Worm (Caenorhabditis elegans) whole organism, young adult: Measurements from ENCODE around the gene fzr-1.

ENCODE experiments used
- B0336.3 ChIP-seq: fragments of 200-800 bp; sonication (Bioruptor generic); IDR thresholded peaks from 2 replicates; pipeline ENCODE4 v1.3.6; 2022; ENCODE audit warnings: missing genetic modification characterization, missing compliant biosample characterization
- C06A6.2 ChIP-seq: fragments of 200-800 bp; sonication (Bioruptor generic); conservative IDR thresholded peaks from 2 replicates; pipeline ENCODE4 v1.3.6; 2022; ENCODE audit warnings: missing genetic modification characterization, missing compliant biosample characterization
- C17E4.6 ChIP-seq: fragments of 200-800 bp; sonication (Bioruptor generic); IDR thresholded peaks from 2 replicates; pipeline ENCODE4 v1.3.6; 2022; ENCODE audit warnings: missing genetic modification reagents, missing genetic modification characterization, missing compliant biosample characterization
- F22D6.2 ChIP-seq: sonication (generic microtip); optimal IDR thresholded peaks from 2 replicates; lab custom pipeline; 2016; ENCODE audit warnings: mild to moderate bottlenecking, missing genetic modification characterization, missing compliant biosample characterization
- F39B2.1 ChIP-seq: fragments of 200-800 bp; sonication (Bioruptor generic); IDR thresholded peaks from 2 replicates; pipeline ENCODE4 v1.3.6; 2022; ENCODE audit warnings: missing genetic modification reagents, missing genetic modification characterization, missing compliant biosample characterization
- F57C9.4 ChIP-seq: sonication (generic microtip); optimal IDR thresholded peaks from 2 replicates; lab custom pipeline; 2017; ENCODE audit warnings: mild to moderate bottlenecking, missing genetic modification characterization, missing compliant biosample characterization
- K12H6.12 ChIP-seq: fragments of 200-800 bp; sonication (Bioruptor generic); optimal IDR thresholded peaks from 2 replicates; lab custom pipeline; 2018; ENCODE audit warnings: mild to moderate bottlenecking, missing genetic modification characterization, missing compliant biosample characterization
- T07F8.4 ChIP-seq: sonication (generic microtip); optimal IDR thresholded peaks from 2 replicates; lab custom pipeline; 2016; ENCODE audit warnings: mild to moderate bottlenecking, missing genetic modification characterization, moderate library complexity, missing compliant biosample characterization
- ama-1 ChIP-seq, 3 experiments: fragments of 150-350 bp in 1 of 3; sonication (generic microtip) in 2 of 3; optimal IDR thresholded peaks; 2 replicates each; lab custom pipeline; 2014 to 2018; ENCODE audit warnings: missing biosample characterization in 2 of 3, missing genetic modification characterization in 2 of 3, missing genetic modification reagents in 2 of 3
- atf-7 ChIP-seq: sonication (generic microtip); optimal IDR thresholded peaks from 2 replicates; lab custom pipeline; 2017; ENCODE audit warnings: mild to moderate bottlenecking, missing genetic modification characterization, missing compliant biosample characterization
- attf-5 ChIP-seq: fragments of 200-800 bp; sonication (Bioruptor generic); optimal IDR thresholded peaks from 2 replicates; lab custom pipeline; 2018; ENCODE audit warnings: mild to moderate bottlenecking, missing genetic modification characterization, missing compliant biosample characterization
- bed-1 ChIP-seq: fragments of 200-800 bp; sonication (Bioruptor generic); IDR thresholded peaks from 2 replicates; pipeline ENCODE4 v1.3.6; 2022; ENCODE audit warnings: missing genetic modification reagents, missing genetic modification characterization, missing compliant biosample characterization
- ccch-3 ChIP-seq: fragments of 200-800 bp; sonication (Bioruptor generic); optimal IDR thresholded peaks from 2 replicates; lab custom pipeline; 2018; ENCODE audit warnings: mild to moderate bottlenecking, missing genetic modification characterization, missing compliant biosample characterization
- cebp-2 ChIP-seq: fragments of 200-800 bp; sonication (Bioruptor generic); IDR thresholded peaks from 2 replicates; pipeline ENCODE4 v1.3.6; 2022; ENCODE audit warnings: missing genetic modification characterization, missing compliant biosample characterization
- ceh-58 ChIP-seq: fragments of 200-800 bp; sonication (Bioruptor generic); IDR thresholded peaks from 2 replicates; pipeline ENCODE4 v1.3.6; 2022; ENCODE audit warnings: missing genetic modification characterization, missing compliant biosample characterization
- ceh-79 ChIP-seq: sonication (generic microtip); optimal IDR thresholded peaks from 2 replicates; lab custom pipeline; 2017; ENCODE audit warnings: mild to moderate bottlenecking, missing genetic modification characterization, missing compliant biosample characterization
- chd-7 ChIP-seq: sonication (generic microtip); optimal IDR thresholded peaks from 2 replicates; lab custom pipeline; 2016; ENCODE audit warnings: mild to moderate bottlenecking, missing genetic modification characterization, moderate library complexity, missing compliant biosample characterization
- efl-1 ChIP-seq: fragments of 150-350 bp; optimal IDR thresholded peaks from 2 replicates; lab custom pipeline; 2014; ENCODE audit warnings: missing biosample characterization, missing genetic modification reagents, missing genetic modification characterization
- egl-44 ChIP-seq: fragments of 200-800 bp; sonication (Bioruptor generic); IDR thresholded peaks from 2 replicates; pipeline ENCODE4 v1.3.6; 2022; ENCODE audit warnings: missing genetic modification reagents, missing genetic modification characterization, missing compliant biosample characterization
- egrh-3 ChIP-seq: fragments of 200-800 bp; sonication (Bioruptor generic); IDR thresholded peaks from 2 replicates; pipeline ENCODE4 v1.3.6; 2022; ENCODE audit warnings: missing genetic modification reagents, missing genetic modification characterization, missing compliant biosample characterization
- ekl-4 ChIP-seq: fragments of 200-800 bp; sonication (Bioruptor generic); IDR thresholded peaks from 2 replicates; pipeline ENCODE4 v1.3.6; 2022; ENCODE audit warnings: missing genetic modification reagents, missing genetic modification characterization, missing compliant biosample characterization
- ets-4 ChIP-seq: fragments of 200-800 bp; sonication (Bioruptor generic); optimal IDR thresholded peaks from 2 replicates; lab custom pipeline; 2018; ENCODE audit warnings: mild to moderate bottlenecking, missing genetic modification characterization, missing compliant biosample characterization
- him-1 ChIP-seq: sonication (generic microtip); optimal IDR thresholded peaks from 2 replicates; lab custom pipeline; 2016; ENCODE audit warnings: missing genotype, missing genetic modification reagents, missing genetic modification characterization, missing compliant biosample characterization
- hmg-1.2 ChIP-seq: fragments of 200-800 bp; sonication (Bioruptor generic); IDR thresholded peaks from 2 replicates; pipeline ENCODE4 v1.3.6; 2022; ENCODE audit warnings: missing genetic modification reagents, missing genetic modification characterization, missing compliant biosample characterization
- let-526 ChIP-seq: fragments of 200-800 bp; sonication (Bioruptor generic); IDR thresholded peaks from 2 replicates; pipeline ENCODE4 v1.3.6; 2022; ENCODE audit warnings: missing genetic modification reagents, missing genetic modification characterization, missing compliant biosample characterization
- let-607 ChIP-seq, 2 experiments: fragments of 200-800 bp in 1 of 2; sonication (Bioruptor generic) in 1 of 2; sonication (generic microtip) in 1 of 2; optimal IDR thresholded peaks; 2 replicates each; lab custom pipeline; 2016 to 2018; ENCODE audit warnings: mild to moderate bottlenecking in 2 of 2, missing compliant biosample characterization in 2 of 2, missing genetic modification characterization in 2 of 2, moderate library complexity in 2 of 2, missing genotype in 1 of 2
- lin-26 ChIP-seq: fragments of 200-800 bp; sonication (Bioruptor generic); IDR thresholded peaks from 2 replicates; pipeline ENCODE4 v1.3.6; 2022; ENCODE audit warnings: missing genetic modification reagents, missing genetic modification characterization, missing compliant biosample characterization
- lin-40 ChIP-seq: sonication (generic microtip); optimal IDR thresholded peaks from 2 replicates; lab custom pipeline; 2016; ENCODE audit warnings: missing genetic modification characterization, mild to moderate bottlenecking, missing compliant biosample characterization, missing genotype, missing genetic modification reagents
- lin-54 ChIP-seq: fragments of 200-800 bp; sonication (Bioruptor generic); optimal IDR thresholded peaks from 2 replicates; lab custom pipeline; 2018; ENCODE audit warnings: mild to moderate bottlenecking, missing genetic modification characterization, missing compliant biosample characterization
- madf-8 ChIP-seq: fragments of 200-800 bp; sonication (Bioruptor generic); conservative IDR thresholded peaks from 2 replicates; pipeline ENCODE4 v1.3.6; 2022; ENCODE audit warnings: missing genetic modification reagents, missing genetic modification characterization, missing compliant biosample characterization
- mel-28 ChIP-seq: sonication (generic microtip); optimal IDR thresholded peaks from 2 replicates; lab custom pipeline; 2016; ENCODE audit warnings: borderline replicate concordance, mild to moderate bottlenecking, missing genetic modification characterization, missing compliant biosample characterization
- mes-4 ChIP-seq: sonication (generic microtip); optimal IDR thresholded peaks from 2 replicates; lab custom pipeline; 2016; ENCODE audit warnings: missing genotype, missing genetic modification characterization, missing compliant biosample characterization
- mxl-1 ChIP-seq: sonication (generic microtip); optimal IDR thresholded peaks from 2 replicates; lab custom pipeline; 2016; ENCODE audit warnings: missing genetic modification characterization, missing compliant biosample characterization
- nhr-179 ChIP-seq: sonication (generic microtip); optimal IDR thresholded peaks from 2 replicates; lab custom pipeline; 2016; ENCODE audit warnings: mild to moderate bottlenecking, missing genetic modification characterization, missing compliant biosample characterization
- nhr-80 ChIP-seq: sonication (generic microtip); optimal IDR thresholded peaks from 2 replicates; lab custom pipeline; 2016; ENCODE audit warnings: missing genetic modification characterization, missing compliant biosample characterization
- nhr-90 ChIP-seq: sonication (generic microtip); optimal IDR thresholded peaks from 2 replicates; lab custom pipeline; 2016; ENCODE audit warnings: missing genotype, mild to moderate bottlenecking, missing genetic modification characterization, missing compliant biosample characterization
- rpc-1 ChIP-seq, 2 experiments: fragments of 150-350 bp in 1 of 2; sonication (generic microtip) in 1 of 2; optimal IDR thresholded peaks; 2 replicates each; lab custom pipeline; 2014 to 2018; ENCODE audit warnings: missing biosample characterization in 1 of 2, missing genetic modification characterization in 1 of 2, missing genetic modification reagents in 1 of 2, missing genotype in 1 of 2
- snpc-3.4 ChIP-seq: sonication (generic microtip); optimal IDR thresholded peaks from 2 replicates; lab custom pipeline; 2017; ENCODE audit warnings: missing genetic modification characterization, mild to moderate bottlenecking, missing compliant biosample characterization, antibody characterized with exemption, moderate library complexity, missing genotype, missing genetic modification reagents
- snpc-4 ChIP-seq, 5 experiments: fragments of 150-350 bp in 1 of 5; sonication (generic microtip) in 4 of 5; optimal IDR thresholded peaks; 2 replicates each; lab custom pipeline; 2014 to 2018; ENCODE audit warnings: missing genetic modification characterization in 5 of 5, missing biosample characterization in 3 of 5, antibody characterized with exemption in 2 of 5, mild to moderate bottlenecking in 2 of 5, missing compliant biosample characterization in 2 of 5, missing genotype in 2 of 5, moderate library complexity in 2 of 5, missing genetic modification reagents in 1 of 5
- somi-1 ChIP-seq: fragments of 200-800 bp; sonication (Bioruptor generic); optimal IDR thresholded peaks from 2 replicates; lab custom pipeline; 2018; ENCODE audit warnings: mild to moderate bottlenecking, missing genetic modification characterization, missing compliant biosample characterization
- sptf-2 ChIP-seq: fragments of 200-800 bp; sonication (Bioruptor generic); optimal IDR thresholded peaks from 2 replicates; lab custom pipeline; 2018; ENCODE audit warnings: mild to moderate bottlenecking, missing genetic modification characterization, missing compliant biosample characterization
- unc-130 ChIP-seq: sonication (generic microtip); optimal IDR thresholded peaks from 2 replicates; lab custom pipeline; 2016; ENCODE audit warnings: missing genetic modification reagents, missing genetic modification characterization, missing compliant biosample characterization
- unc-62 ChIP-seq: fragments of 150-350 bp; optimal IDR thresholded peaks from 2 replicates; lab custom pipeline; 2014; ENCODE audit warnings: missing biosample characterization, missing genetic modification reagents, missing genetic modification characterization
- ztf-22 ChIP-seq: fragments of 200-800 bp; sonication (Bioruptor generic); optimal IDR thresholded peaks from 2 replicates; lab custom pipeline; 2018; ENCODE audit warnings: mild to moderate bottlenecking, missing genetic modification characterization, moderate library complexity, missing compliant biosample characterization

The fzr-1 gene

DNA sequence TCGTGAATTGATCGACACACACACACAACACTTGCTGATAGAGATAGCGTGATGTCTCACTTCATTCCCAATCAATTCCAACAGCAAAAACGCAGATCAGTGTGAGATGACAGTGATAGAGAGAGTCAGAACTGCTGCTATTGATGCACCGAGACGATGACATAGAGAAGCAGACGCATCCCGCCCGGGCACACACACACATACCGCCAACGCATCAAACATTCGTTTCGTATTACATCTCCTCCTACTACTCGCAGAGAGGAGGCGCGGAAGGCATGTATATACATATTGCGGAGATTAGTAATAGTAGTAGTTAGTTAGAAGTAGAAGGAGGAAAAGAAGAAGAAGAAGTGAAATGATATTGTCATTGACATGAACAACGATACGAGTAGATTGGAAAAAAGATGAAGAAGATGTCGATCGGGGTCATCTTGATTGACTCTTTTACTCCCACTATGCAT, 24.8 kb downstream of the fzr-1 start (continued):
- TF ChIP-seq atf-7 (tag; lab: Kevin White, UChicago) (peak; percentile 47), let-607 (tag; optimal IDR thresholded peaks at IDR 0.05; lab: Kevin White, UChicago) (peak; percentile 80 to 94), lin-54 (GFP tag; lab: Kevin White, UChicago) (peak; percentile 25), mel-28 (no peak), F22D6.2 (tag; lab: Kevin White, UChicago) (peak; percentile 5), F57C9.4 (tag; lab: Kevin White, UChicago) (peak; percentile 43), T07F8.4 (tag; lab: Kevin White, UChicago) (no peak), attf-5 (GFP tag; lab: Kevin White, UChicago) (peak; percentile 50), lin-26 (GFP tag; lab: Robert Waterston, UW) (no peak), C17E4.6 (no peak), lin-40 (tag; lab: Kevin White, UChicago) (no peak), nhr-179 (no peak), ceh-58 (GFP tag; lab: Robert Waterston, UW) (no peak), let-526 (no peak), snpc-4 (GFP tag; optimal IDR thresholded peaks at IDR 0.05; lab: Kevin White, UChicago) (no peak), snpc-4 (tag; optimal IDR thresholded peaks at IDR 0.05; lab: Kevin White, UChicago) (peak in 3 of 4 experiments; percentile 3 to 32 (median 6)), snpc-3.4 (no peak), egl-44 (GFP tag; lab: Robert Waterston, UW) (peak; percentile 56; the same call in 1 of the 2 replicates), cebp-2 (GFP tag; lab: Robert Waterston, UW) (no peak), efl-1 (no peak), madf-8 (GFP tag; lab: Robert Waterston, UW) (no peak), chd-7 (tag; lab: Kevin White, UChicago) (no peak), unc-62 (no peak), ama-1 (optimal IDR thresholded peaks at IDR 0.05; lab: Kevin White, UChicago) (peak; percentile 39), ama-1 (GFP tag; optimal IDR thresholded peaks at IDR 0.05; lab: Kevin White, UChicago) (no peak), K12H6.12 (tag; lab: Kevin White, UChicago) (peak; percentile 25), B0336.3 (GFP tag; lab: Robert Waterston, UW) (peak; percentile 41; the same call in 1 of the 2 replicates), egrh-3 (GFP tag; lab: Robert Waterston, UW) (no peak), him-1 (no peak), somi-1 (GFP tag; lab: Kevin White, UChicago) (peak; percentile 56), ets-4 (GFP tag; lab: Kevin White, UChicago) (peak; percentile 94), F39B2.1 (GFP tag; lab: Robert Waterston, UW) (no peak), ccch-3 (no peak), ceh-79 (tag; lab: Kevin White, UChicago) (no peak), mxl-1 (tag; lab: Kevin White, UChicago) (no peak), sptf-2 (GFP tag; lab: Kevin White, UChicago) (no peak), C06A6.2 (GFP tag; lab: Robert Waterston, UW) (0 out of 2 replicates have a peak, but pooled peaks have one; percentile 11), nhr-90 (tag; lab: Kevin White, UChicago) (peak; percentile 50), hmg-1.2 (no peak; the same call in 1 of the 2 replicates), unc-130 (GFP tag; lab: Kevin White, UChicago) (no peak), ztf-22 (GFP tag; lab: Kevin White, UChicago) (peak; percentile 76), bed-1 (GFP tag; lab: Robert Waterston, UW) (no peak), rpc-1 (optimal IDR thresholded peaks at IDR 0.05; lab: Kevin White, UChicago) (no peak), rpc-1 (tag; optimal IDR thresholded peaks at IDR 0.05; lab: Kevin White, UChicago) (no peak), mes-4 (tag; lab: Kevin White, UChicago) (no peak), ekl-4 (GFP tag; lab: Robert Waterston, UW) (no peak), nhr-80 (tag; lab: Kevin White, UChicago) (peak; percentile 92)
- TF ChIP-seq, all 124 proteins: peak for 27
